Fruit fly (Drosophila melanogaster): ENCODE data around the gene Svip.

The Svip gene

DNA sequence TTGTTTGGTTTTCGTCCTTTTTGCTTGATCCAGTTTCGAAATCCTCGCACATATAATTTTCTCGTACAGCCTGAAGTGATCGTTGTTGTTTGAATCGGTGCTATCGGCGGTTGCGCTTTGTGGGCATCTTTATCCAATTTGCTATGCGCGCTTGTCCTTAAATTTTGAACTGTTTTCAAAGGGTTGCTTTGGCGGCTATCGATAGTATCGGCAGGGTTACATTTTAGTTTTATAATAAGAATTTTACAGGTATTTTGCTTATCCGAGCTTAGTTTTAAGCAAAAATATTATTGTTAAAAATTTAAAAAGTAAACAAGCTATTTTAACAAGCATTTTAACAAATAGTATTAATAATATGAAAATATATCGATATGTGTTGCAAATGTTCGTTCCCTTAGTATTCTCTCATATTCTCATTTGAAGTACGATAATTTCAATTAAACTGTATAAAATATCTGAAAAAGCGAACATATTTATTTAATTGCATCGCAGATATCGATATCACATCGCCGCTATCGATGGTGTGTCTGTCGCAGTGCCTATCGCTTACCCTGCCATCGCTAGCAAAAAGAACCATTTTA lies 8.1 kb downstream of the Svip start, which contains the start of the genes Klp67A and CG4452 (continued):
- no peak for TF ChIP-seq Eip74EF (GFP tag; optimal IDR thresholded peaks at IDR 0.05)
- TF ChIP-seq Hr78 (GFP tag; optimal IDR thresholded peaks at IDR 0.05) = no peak
- TF ChIP-seq pum (GFP tag; optimal IDR thresholded peaks at IDR 0.05) = no peak
- TF ChIP-seq Ets65A (GFP tag) = no peak
- no peak for TF ChIP-seq unpg (GFP tag; optimal IDR thresholded peaks at IDR 0.05)
- TF ChIP-seq lilli (GFP tag; optimal IDR thresholded peaks at IDR 0.05) = peak; percentile 58
- TF ChIP-seq Pdp1 (GFP tag; optimal IDR thresholded peaks at IDR 0.05) = peak in 1 of 2 experiments; percentile 21
- TF ChIP-seq CG18476 (GFP tag; optimal IDR thresholded peaks at IDR 0.05) = peak; percentile 37
- no peak for TF ChIP-seq CG6175 (GFP tag; IDR thresholded peaks at IDR 0.05)
- no peak for TF ChIP-seq Nf-YB (GFP tag; optimal IDR thresholded peaks at IDR 0.05)
- peak; percentile 5 for TF ChIP-seq CG34376 (GFP tag; optimal IDR thresholded peaks at IDR 0.05)
- TF ChIP-seq corto (GFP tag; optimal IDR thresholded peaks at IDR 0.05) = peak; percentile 52
- no peak for TF ChIP-seq jumu (GFP tag; optimal IDR thresholded peaks at IDR 0.05)
- no peak for TF ChIP-seq org-1 (GFP tag; optimal IDR thresholded peaks at IDR 0.05)
- no peak for TF ChIP-seq Mrtf (GFP tag; IDR thresholded peaks at IDR 0.05)
- peak; percentile 93 for TF ChIP-seq vnd (GFP tag; IDR thresholded peaks at IDR 0.05; ENCODE audit: partially characterized antibody)
- TF ChIP-seq sug (tag; optimal IDR thresholded peaks at IDR 0.05) = peak; percentile 53
- TF ChIP-seq bsh (GFP tag; optimal IDR thresholded peaks at IDR 0.05) = peak in 1 of 2 experiments; percentile 23
- no peak for TF ChIP-seq HLH54F (GFP tag; optimal IDR thresholded peaks at IDR 0.05)
- no peak for TF ChIP-seq CG15073 (GFP tag; optimal IDR thresholded peaks at IDR 0.05)
- peak; percentile 95 for TF ChIP-seq CG16813 (GFP tag; IDR thresholded peaks at IDR 0.05; ENCODE audit: partially characterized antibody)
- TF ChIP-seq dm (GFP tag; optimal IDR thresholded peaks at IDR 0.05) = no peak
- TF ChIP-seq CG3065 (GFP tag; optimal IDR thresholded peaks at IDR 0.05) = no peak
- no peak for TF ChIP-seq disco-r (GFP tag; optimal IDR thresholded peaks at IDR 0.05)
- peak; percentile 20 for TF ChIP-seq CG1603 (tag; optimal IDR thresholded peaks at IDR 0.05)
- TF ChIP-seq CG11085 (GFP tag; IDR thresholded peaks at IDR 0.05) = no peak
- no peak for TF ChIP-seq CG12071 (GFP tag; optimal IDR thresholded peaks at IDR 0.05)
- TF ChIP-seq CG30403 (GFP tag; optimal IDR thresholded peaks at IDR 0.05) = peak; percentile 69
- TF ChIP-seq slp2 (GFP tag; optimal IDR thresholded peaks at IDR 0.05) = no peak
- TF ChIP-seq Oaz (GFP tag; IDR thresholded peaks at IDR 0.05) = no peak
- TF ChIP-seq NFAT (GFP tag; IDR thresholded peaks at IDR 0.05) = no peak
- no peak for TF ChIP-seq toy (GFP tag; IDR thresholded peaks at IDR 0.05)
- TF ChIP-seq psq (GFP tag; optimal IDR thresholded peaks at IDR 0.05) = peak; percentile 99
- TF ChIP-seq HmgZ (tag; optimal IDR thresholded peaks at IDR 0.05) = peak; percentile 20
- peak; percentile 83 for TF ChIP-seq hbn (GFP tag; IDR thresholded peaks at IDR 0.05; ENCODE audit: partially characterized antibody)
- no peak for TF ChIP-seq CG16815 (GFP tag; optimal IDR thresholded peaks at IDR 0.05)
- no peak for TF ChIP-seq CG3163 (GFP tag; optimal IDR thresholded peaks at IDR 0.05)
- no peak for TF ChIP-seq CG17802 (tag; optimal IDR thresholded peaks at IDR 0.05)
- TF ChIP-seq Taf1 (GFP tag; IDR thresholded peaks at IDR 0.05) = no peak
- no peak for TF ChIP-seq CG6272 (GFP tag; IDR thresholded peaks at IDR 0.05)
- TF ChIP-seq sna (GFP tag; IDR thresholded peaks at IDR 0.05; ENCODE audit: partially characterized antibody) = peak; percentile 91
- no peak for TF ChIP-seq pb (GFP tag; optimal IDR thresholded peaks at IDR 0.05)
- TF ChIP-seq usp (GFP tag; optimal IDR thresholded peaks at IDR 0.05) = no peak
- 0 out of 2 replicates have a peak, but pooled peaks have one; percentile 24 for TF ChIP-seq CG9215 (GFP tag; IDR thresholded peaks at IDR 0.05)
- no peak for TF ChIP-seq CG2199 (GFP tag; IDR thresholded peaks at IDR 0.05)
- no peak for TF ChIP-seq ERR (GFP tag; optimal IDR thresholded peaks at IDR 0.05)
- TF ChIP-seq Fer2 (tag; optimal IDR thresholded peaks at IDR 0.05) = no peak
- peak; percentile 81 for TF ChIP-seq sens (GFP tag)
- TF ChIP-seq CG7839 (tag; optimal IDR thresholded peaks at IDR 0.05) = peak; percentile 46
- TF ChIP-seq CG4820 (GFP tag; optimal IDR thresholded peaks at IDR 0.05) = no peak
